Worm (Caenorhabditis elegans): Measurements from ENCODE around the gene C35A5.5.

C35A5.5 gene

DNA sequence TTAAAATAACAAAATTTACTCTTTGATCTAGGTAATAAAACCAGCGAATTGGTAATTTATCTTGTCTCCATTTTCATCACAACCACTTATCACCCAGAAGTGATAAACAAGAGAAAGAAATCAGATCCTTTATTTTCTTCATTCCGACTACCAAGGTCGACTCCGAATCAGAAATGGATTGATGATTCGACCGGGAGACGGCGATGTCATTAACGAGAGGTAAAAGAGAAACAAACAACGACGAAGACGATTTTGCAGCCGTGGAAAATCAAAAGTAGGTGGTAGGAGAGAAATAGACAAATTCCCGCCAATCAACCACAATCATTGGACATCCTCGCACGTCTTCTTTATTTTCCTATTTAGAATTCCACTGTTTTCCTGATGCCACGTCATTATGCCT is 51.4 kb downstream of the C35A5.5 start:
- TF ChIP-seq hmg-4 (GFP tag; optimal IDR thresholded peaks at IDR 0.05) (no peak), pes-1 (GFP tag; IDR thresholded peaks at IDR 0.05) (no peak)

DNA sequence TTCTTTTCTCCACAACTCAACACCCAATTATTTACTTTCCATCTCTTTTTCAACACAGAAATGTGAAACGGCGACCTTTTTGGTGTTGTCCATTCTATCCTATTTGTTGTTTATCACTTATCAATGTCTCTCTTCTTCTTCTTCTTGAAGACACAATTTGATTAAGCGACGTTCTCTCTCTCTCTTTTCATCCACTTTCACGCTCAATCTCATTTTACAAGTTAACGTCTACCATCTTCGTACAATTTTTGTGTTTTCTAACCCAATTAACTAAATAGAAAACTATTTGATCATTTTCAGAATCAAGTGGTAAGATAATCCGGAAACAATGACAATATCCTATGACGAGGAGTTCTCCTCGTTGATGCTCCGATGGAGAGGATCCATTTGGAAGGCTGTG is 52.0 kb downstream of the C35A5.5 start, which contains the start of gene best-14:
Gene best-14, plus strand, starts transcription at position 301 of the 400 bp plus-strand sequence.
- TF ChIP-seq hnd-1 (tag; optimal IDR thresholded peaks at IDR 0.05) = no peak
- no peak for TF ChIP-seq tbx-11 (GFP tag; IDR thresholded peaks at IDR 0.05)
- no peak for TF ChIP-seq hmbx-1 (tag; optimal IDR thresholded peaks at IDR 0.05)
- no peak for TF ChIP-seq pes-1 (GFP tag; IDR thresholded peaks at IDR 0.05)
- no peak for TF ChIP-seq B0310.2 (tag; optimal IDR thresholded peaks at IDR 0.05)

Data from whole organism, early embryonic.